Worm (Caenorhabditis elegans): Measurements from ENCODE around the gene try-10.

Gene try-10

DNA sequence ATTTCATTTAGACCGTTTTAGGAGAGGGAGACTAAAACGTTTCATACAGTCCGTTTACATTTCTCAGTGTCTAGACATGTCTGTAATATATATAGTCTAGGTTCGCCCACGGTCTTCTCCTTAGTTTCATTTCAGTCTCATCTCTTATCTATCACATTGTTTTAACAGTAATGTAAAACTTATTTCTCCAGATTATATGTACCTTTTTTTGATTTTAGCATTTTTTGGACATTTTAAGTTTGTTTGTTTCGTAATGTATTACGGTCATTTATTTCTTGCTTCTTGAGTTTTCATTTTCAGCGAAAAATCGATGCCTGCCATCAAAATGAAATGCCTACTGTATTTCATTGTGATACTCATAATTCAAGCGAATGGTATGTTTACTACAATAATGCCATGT is 786 bp upstream of the try-10 start, which contains the start of gene F15B9.6:
F15B9.6 (plus strand) TSS at position 301 of the 400 bp plus-strand sequence.
- TF ChIP-seq aptf-3 (GFP tag; IDR thresholded peaks at IDR 0.05) (no peak), unc-130 (GFP tag; optimal IDR thresholded peaks at IDR 0.05) (no peak), unc-62 (GFP tag; optimal IDR thresholded peaks at IDR 0.05) (no peak), madf-8 (GFP tag; conservative IDR thresholded peaks at IDR 0.05) (no peak), lsl-1 (GFP tag; optimal IDR thresholded peaks at IDR 0.05) (no peak), tbx-9 (tag; optimal IDR thresholded peaks at IDR 0.05; ENCODE audit: borderline replicate concordance) (no peak), nfya-2 (GFP tag; IDR thresholded peaks at IDR 0.05) (no peak), nhr-27 (tag; optimal IDR thresholded peaks at IDR 0.05) (no peak), fkh-3 (tag; optimal IDR thresholded peaks at IDR 0.05) (no peak), ets-4 (GFP tag; optimal IDR thresholded peaks at IDR 0.05) (no peak), dox-1 (GFP tag; IDR thresholded peaks at IDR 0.05) (no peak), T26A5.8 (tag; optimal IDR thresholded peaks at IDR 0.05) (no peak), madf-10 (tag; optimal IDR thresholded peaks at IDR 0.05) (no peak)

DNA sequence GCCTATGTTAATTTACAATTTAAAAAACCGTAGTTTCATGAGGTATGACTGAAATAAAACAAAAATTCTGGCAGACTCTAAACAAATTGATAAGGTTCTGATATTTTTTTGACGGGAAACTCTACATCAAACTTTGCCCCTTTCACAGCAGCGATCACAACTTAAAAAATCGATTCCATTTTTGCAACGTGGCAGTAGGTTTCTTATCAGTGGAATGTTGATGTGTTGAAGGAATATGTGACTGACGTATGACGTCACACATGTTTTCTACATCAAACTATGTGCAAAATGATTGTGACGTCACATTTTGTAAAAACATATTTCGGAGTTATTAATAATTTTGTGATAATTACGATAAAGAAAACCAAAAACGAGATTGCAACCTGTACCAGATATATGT is 1.2 kb downstream of the try-10 start:
- peak; percentile 87 for TF ChIP-seq atf-7 (tag; optimal IDR thresholded peaks at IDR 0.05)
- no peak for TF ChIP-seq Y67H2A.10 (GFP tag; conservative IDR thresholded peaks at IDR 0.05)
- peak; percentile 1 for TF ChIP-seq tbp1 (GFP tag; optimal IDR thresholded peaks at IDR 0.05)
- TF ChIP-seq F22D6.2 (tag; optimal IDR thresholded peaks at IDR 0.05), result no peak
- no peak for TF ChIP-seq sptf-2 (GFP tag; optimal IDR thresholded peaks at IDR 0.05)
- TF ChIP-seq nhr-80 (tag; optimal IDR thresholded peaks at IDR 0.05), result peak; percentile 69
- no peak for TF ChIP-seq dpl-1 (GFP tag; optimal IDR thresholded peaks at IDR 0.05)
- TF ChIP-seq dox-1 (GFP tag; IDR thresholded peaks at IDR 0.05), result no peak
- TF ChIP-seq T26A5.8 (tag; optimal IDR thresholded peaks at IDR 0.05), result no peak
- TF ChIP-seq B0019.2 (GFP tag; conservative IDR thresholded peaks at IDR 0.05), result no peak
- no peak for TF ChIP-seq madf-3 (GFP tag; IDR thresholded peaks at IDR 0.05)
- TF ChIP-seq repo-1 (tag; optimal IDR thresholded peaks at IDR 0.05), result no peak
- no peak for TF ChIP-seq Y53G8AR.9 (GFP tag; conservative IDR thresholded peaks at IDR 0.05)
- TF ChIP-seq unc-62 (GFP tag; optimal IDR thresholded peaks at IDR 0.05), result peak; percentile 22
- no peak for TF ChIP-seq cebp-1 (GFP tag; IDR thresholded peaks at IDR 0.05)
- peak; percentile 23 for TF ChIP-seq cebp-1 (tag; optimal IDR thresholded peaks at IDR 0.05)
- no peak for TF ChIP-seq rec-8 (tag; optimal IDR thresholded peaks at IDR 0.05)
- no peak for TF ChIP-seq fkh-3 (tag; optimal IDR thresholded peaks at IDR 0.05)
- TF ChIP-seq pbrm-1 (GFP tag; IDR thresholded peaks at IDR 0.05), result no peak
- peak; percentile 58 to 92 for TF ChIP-seq let-607 (tag; optimal IDR thresholded peaks at IDR 0.05)

DNA sequence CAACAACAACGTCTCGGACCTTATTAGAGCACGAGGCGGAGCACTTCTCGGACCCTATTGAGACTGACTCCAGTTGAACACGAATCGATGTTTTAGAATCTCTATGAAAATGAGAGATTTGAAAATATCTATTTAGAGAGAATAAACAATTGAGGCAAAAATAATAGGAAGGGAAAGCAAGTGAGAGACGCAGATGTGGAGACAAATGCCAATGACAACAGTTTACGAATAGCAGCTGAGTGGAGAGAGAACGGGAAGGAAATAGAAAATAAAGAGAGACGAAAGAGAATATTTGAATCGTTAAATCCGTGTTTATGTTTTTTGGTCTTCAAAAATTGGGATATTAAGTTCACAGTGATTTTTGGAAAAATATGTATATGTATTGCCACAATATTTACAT is 3.2 kb downstream of the try-10 start:
- TF ChIP-seq nhr-80 (tag; optimal IDR thresholded peaks at IDR 0.05) (peak; percentile 13), ceh-27 (GFP tag; optimal IDR thresholded peaks at IDR 0.05) (no peak), hmg-1.2 (GFP tag; IDR thresholded peaks at IDR 0.05) (peak; percentile 54; the same call in 1 of the 2 replicates)

DNA sequence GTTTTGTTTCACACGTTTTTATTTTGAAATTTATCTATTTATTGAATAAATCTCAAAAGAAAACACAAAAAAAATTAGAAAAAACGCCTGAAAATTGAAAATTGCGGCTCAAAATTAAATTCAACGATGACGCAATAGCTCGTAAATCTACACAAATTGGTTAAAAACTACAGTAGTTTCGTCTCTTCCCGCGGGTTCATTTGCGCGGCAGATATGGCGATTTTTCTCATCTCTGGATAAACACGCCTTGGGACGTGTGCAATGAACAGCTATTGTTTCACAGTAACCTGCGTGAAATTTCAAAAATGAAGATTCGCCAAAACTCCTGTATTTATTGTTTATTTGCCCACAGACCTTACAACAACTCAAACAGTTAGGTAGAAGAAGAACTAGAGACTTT is 3.8 kb downstream of the try-10 start:
- TF ChIP-seq ekl-4 (GFP tag; IDR thresholded peaks at IDR 0.05) (no peak), ccch-3 (GFP tag; optimal IDR thresholded peaks at IDR 0.05) (no peak), somi-1 (GFP tag; optimal IDR thresholded peaks at IDR 0.05) (no peak), Y95B8A.8 (GFP tag; IDR thresholded peaks at IDR 0.05) (no peak), xnd-1 (tag; optimal IDR thresholded peaks at IDR 0.05) (peak; percentile 59), let-526 (GFP tag; IDR thresholded peaks at IDR 0.05) (no peak), madf-6 (GFP tag; IDR thresholded peaks at IDR 0.05) (peak; percentile 82), lin-40 (tag; optimal IDR thresholded peaks at IDR 0.05) (no peak), unc-62 (GFP tag; optimal IDR thresholded peaks at IDR 0.05) (no peak), ets-4 (GFP tag; optimal IDR thresholded peaks at IDR 0.05) (no peak), madf-8 (GFP tag; conservative IDR thresholded peaks at IDR 0.05) (peak; percentile 56), fkh-3 (tag; optimal IDR thresholded peaks at IDR 0.05) (no peak), ZK185.1 (tag; optimal IDR thresholded peaks at IDR 0.05; ENCODE audit: poor library complexity, severe bottlenecking) (no peak), cebp-1 (GFP tag; IDR thresholded peaks at IDR 0.05) (no peak), cebp-1 (tag; optimal IDR thresholded peaks at IDR 0.05) (no peak), F33H1.4 (GFP tag; IDR thresholded peaks at IDR 0.05) (peak; percentile 47; the same call in 1 of the 2 replicates), tlf-1 (GFP tag; optimal IDR thresholded peaks at IDR 0.05) (no peak), D2030.7 (GFP tag; IDR thresholded peaks at IDR 0.05) (0 out of 2 replicates have a peak, but pooled peaks have one; percentile 26), attf-6 (GFP tag; IDR thresholded peaks at IDR 0.05) (no peak)

Measured in whole organism, young adult.